Fruit fly (Drosophila melanogaster): ENCODE results near the gene Trm7-34.
A peak's percentile ranks its signal among the peaks of the same experiment; 100 is the strongest.

Gene Trm7-34

dm6 chr3R:21126673-21127284 is 6.9 kb downstream of the Trm7-34 start:
- no peak for TF ChIP-seq Ets98B (GFP tag; IDR thresholded peaks at IDR 0.05)
- TF ChIP-seq EcR (GFP tag; optimal IDR thresholded peaks at IDR 0.05): peak; percentile 66

- no peak for TF ChIP-seq CG14655 (GFP tag; optimal IDR thresholded peaks at IDR 0.05)
- no peak for TF ChIP-seq CG12605 (GFP tag; IDR thresholded peaks at IDR 0.05)
- TF ChIP-seq EcR (GFP tag; optimal IDR thresholded peaks at IDR 0.05): peak; percentile 96
- no peak for TF ChIP-seq fd96Ca (GFP tag; IDR thresholded peaks at IDR 0.05)
- no peak for TF ChIP-seq Pif1A (GFP tag; optimal IDR thresholded peaks at IDR 0.05)
- no peak for TF ChIP-seq CG8301 (tag; optimal IDR thresholded peaks at IDR 0.05)
These were observed 9.5 kb downstream of the Trm7-34 start for dm6 chr3R:21124225-21124624.

- peak; percentile 9 for TF ChIP-seq CG15710 (tag; optimal IDR thresholded peaks at IDR 0.05)
- no peak for TF ChIP-seq Pif1B (GFP tag; optimal IDR thresholded peaks at IDR 0.05)
- no peak for TF ChIP-seq gl (tag; optimal IDR thresholded peaks at IDR 0.05)
- no peak; the same call in 2 of the 3 replicates for TF ChIP-seq fd96Ca (GFP tag; IDR thresholded peaks at IDR 0.05)
- no peak for TF ChIP-seq CG34367 (tag; optimal IDR thresholded peaks at IDR 0.05)
- no peak for TF ChIP-seq CG13204 (GFP tag; optimal IDR thresholded peaks at IDR 0.05)
- TF ChIP-seq CG4496 (GFP tag; IDR thresholded peaks at IDR 0.05): 0 out of 3 replicates have a peak, but pooled peaks have one; percentile 47
- TF ChIP-seq CG32121 (GFP tag; IDR thresholded peaks at IDR 0.05): no peak
- peak; percentile 20 for TF ChIP-seq CG9948 (tag; optimal IDR thresholded peaks at IDR 0.05)
- TF ChIP-seq D1 (tag; optimal IDR thresholded peaks at IDR 0.05): no peak
- TF ChIP-seq CG12605 (GFP tag; IDR thresholded peaks at IDR 0.05): no peak; the same call in 1 of the 2 replicates
- TF ChIP-seq Snoo (tag; optimal IDR thresholded peaks at IDR 0.05): peak; percentile 5
- TF ChIP-seq CG17806 (tag; optimal IDR thresholded peaks at IDR 0.05): peak; percentile 45
- no peak for TF ChIP-seq Pif1A (GFP tag; optimal IDR thresholded peaks at IDR 0.05)
- peak; percentile 43 for TF ChIP-seq CG8301 (tag; optimal IDR thresholded peaks at IDR 0.05)
- TF ChIP-seq Ets98B (GFP tag; IDR thresholded peaks at IDR 0.05): peak; percentile 44
- TF ChIP-seq EcR (GFP tag; optimal IDR thresholded peaks at IDR 0.05): no peak
- no peak for TF ChIP-seq CG14655 (GFP tag; optimal IDR thresholded peaks at IDR 0.05)
- TF ChIP-seq rn (GFP tag; IDR thresholded peaks at IDR 0.05): no peak
These were observed 14.9 kb downstream of the Trm7-34 start, which contains the start of gene Bdbt for dm6 chr3R:21118784-21119183. Bdbt (minus strand) TSS chr3R:21118856.

- TF ChIP-seq CG9948 (tag; optimal IDR thresholded peaks at IDR 0.05) (no peak), fd96Ca (GFP tag; IDR thresholded peaks at IDR 0.05) (no peak), EcR (GFP tag; optimal IDR thresholded peaks at IDR 0.05) (no peak), CG32121 (GFP tag; IDR thresholded peaks at IDR 0.05) (no peak), CG13204 (GFP tag; optimal IDR thresholded peaks at IDR 0.05) (no peak), CG8301 (tag; optimal IDR thresholded peaks at IDR 0.05) (no peak), CG34367 (tag; optimal IDR thresholded peaks at IDR 0.05) (no peak)
These were observed 17.6 kb downstream of the Trm7-34 start, which contains the start of gene ppan for dm6 chr3R:21116057-21116456. ppan (plus strand) TSS chr3R:21116254.

dm6 chr3R:21112742-21113465 is 20.8 kb downstream of the Trm7-34 start:
- TF ChIP-seq rn (GFP tag; IDR thresholded peaks at IDR 0.05) (peak; percentile 38; the same call in 1 of the 2 replicates), EcR (GFP tag; optimal IDR thresholded peaks at IDR 0.05) (no peak), CG8159 (tag; optimal IDR thresholded peaks at IDR 0.05) (peak; percentile 61), fd96Ca (GFP tag; IDR thresholded peaks at IDR 0.05) (peak; percentile 88), Pif1B (GFP tag; optimal IDR thresholded peaks at IDR 0.05) (peak; percentile 78), CG8301 (tag; optimal IDR thresholded peaks at IDR 0.05) (peak; percentile 85), CG9948 (tag; optimal IDR thresholded peaks at IDR 0.05) (peak; percentile 62), Pif1A (GFP tag; optimal IDR thresholded peaks at IDR 0.05) (no peak), CG12605 (GFP tag; IDR thresholded peaks at IDR 0.05) (peak; percentile 90), D1 (tag; optimal IDR thresholded peaks at IDR 0.05) (no peak), CG14655 (GFP tag; optimal IDR thresholded peaks at IDR 0.05) (no peak), CG15710 (tag; optimal IDR thresholded peaks at IDR 0.05) (peak; percentile 49), Snoo (tag; optimal IDR thresholded peaks at IDR 0.05) (peak; percentile 56), CG32121 (GFP tag; IDR thresholded peaks at IDR 0.05) (peak; percentile 86), Ets98B (GFP tag; IDR thresholded peaks at IDR 0.05) (peak; percentile 91), gl (tag; optimal IDR thresholded peaks at IDR 0.05) (peak; percentile 8), CG34367 (tag; optimal IDR thresholded peaks at IDR 0.05) (no peak), CG4496 (GFP tag; IDR thresholded peaks at IDR 0.05) (peak; percentile 92), CG13204 (GFP tag; optimal IDR thresholded peaks at IDR 0.05) (no peak), CG17806 (tag; optimal IDR thresholded peaks at IDR 0.05) (peak; percentile 77), CG10348 (GFP tag; IDR thresholded peaks at IDR 0.05) (0 out of 2 replicates have a peak, but pooled peaks have one; percentile 10)
